Worm (Caenorhabditis elegans) whole organism, young adult: ENCODE measurements around the gene C27C12.4.

Source experiments
- F33H1.4 ChIP-seq: fragments of 200-800 bp; sonication (Bioruptor generic); IDR thresholded peaks from 2 replicates; pipeline ENCODE4 v1.3.6; 2022; ENCODE audit warnings: missing genetic modification reagents, missing genetic modification characterization, missing compliant biosample characterization
- aptf-2 ChIP-seq: fragments of 200-800 bp; sonication (Bioruptor generic); conservative IDR thresholded peaks from 2 replicates; pipeline ENCODE4 v1.3.6; 2022; ENCODE audit warnings: missing genetic modification reagents, missing genetic modification characterization, missing compliant biosample characterization
- athp-1 ChIP-seq: sonication (generic microtip); optimal IDR thresholded peaks from 2 replicates; lab custom pipeline; 2017; ENCODE audit warnings: mild to moderate bottlenecking, missing genetic modification characterization, missing compliant biosample characterization
- chd-7 ChIP-seq: sonication (generic microtip); optimal IDR thresholded peaks from 2 replicates; lab custom pipeline; 2016; ENCODE audit warnings: mild to moderate bottlenecking, missing genetic modification characterization, moderate library complexity, missing compliant biosample characterization
- die-1 ChIP-seq: sonication (generic microtip); optimal IDR thresholded peaks from 2 replicates; lab custom pipeline; 2016; ENCODE audit warnings: missing genotype, mild to moderate bottlenecking, missing genetic modification characterization, missing compliant biosample characterization
- ets-4 ChIP-seq: fragments of 200-800 bp; sonication (Bioruptor generic); optimal IDR thresholded peaks from 2 replicates; lab custom pipeline; 2018; ENCODE audit warnings: mild to moderate bottlenecking, missing genetic modification characterization, missing compliant biosample characterization
- hsf-1 ChIP-seq: fragments of 200-800 bp; sonication (Bioruptor generic); IDR thresholded peaks from 2 replicates; pipeline ENCODE4 v1.3.6; 2022; ENCODE audit warnings: missing genetic modification reagents, missing genetic modification characterization, missing compliant biosample characterization
- lin-26 ChIP-seq: fragments of 200-800 bp; sonication (Bioruptor generic); IDR thresholded peaks from 2 replicates; pipeline ENCODE4 v1.3.6; 2022; ENCODE audit warnings: missing genetic modification reagents, missing genetic modification characterization, missing compliant biosample characterization
- lin-35 ChIP-seq, 3 experiments: fragments of 150-350 bp in 2 of 3; sonication (generic microtip) in 1 of 3; optimal IDR thresholded peaks; 2 replicates each; lab custom pipeline; 2014 to 2018; ENCODE audit warnings: missing biosample characterization in 3 of 3, missing genetic modification characterization in 3 of 3, missing genetic modification reagents in 3 of 3
- pha-4 ChIP-seq: fragments of 150-350 bp; sonication (generic microtip); optimal IDR thresholded peaks from 2 replicates; lab custom pipeline; 2014; ENCODE audit warnings: missing biosample characterization, missing genetic modification reagents, missing genetic modification characterization
- somi-1 ChIP-seq: fragments of 200-800 bp; sonication (Bioruptor generic); optimal IDR thresholded peaks from 2 replicates; lab custom pipeline; 2018; ENCODE audit warnings: mild to moderate bottlenecking, missing genetic modification characterization, missing compliant biosample characterization
- tlf-1 ChIP-seq: fragments of 200-800 bp; sonication (Bioruptor generic); optimal IDR thresholded peaks from 2 replicates; lab custom pipeline; 2018; ENCODE audit warnings: mild to moderate bottlenecking, missing genetic modification characterization, missing compliant biosample characterization
- ztf-28 ChIP-seq: fragments of 200-800 bp; sonication (Bioruptor generic); IDR thresholded peaks from 2 replicates; pipeline ENCODE4 v1.3.6; 2022; ENCODE audit warnings: missing genetic modification reagents, missing genetic modification characterization, missing compliant biosample characterization

DNA sequence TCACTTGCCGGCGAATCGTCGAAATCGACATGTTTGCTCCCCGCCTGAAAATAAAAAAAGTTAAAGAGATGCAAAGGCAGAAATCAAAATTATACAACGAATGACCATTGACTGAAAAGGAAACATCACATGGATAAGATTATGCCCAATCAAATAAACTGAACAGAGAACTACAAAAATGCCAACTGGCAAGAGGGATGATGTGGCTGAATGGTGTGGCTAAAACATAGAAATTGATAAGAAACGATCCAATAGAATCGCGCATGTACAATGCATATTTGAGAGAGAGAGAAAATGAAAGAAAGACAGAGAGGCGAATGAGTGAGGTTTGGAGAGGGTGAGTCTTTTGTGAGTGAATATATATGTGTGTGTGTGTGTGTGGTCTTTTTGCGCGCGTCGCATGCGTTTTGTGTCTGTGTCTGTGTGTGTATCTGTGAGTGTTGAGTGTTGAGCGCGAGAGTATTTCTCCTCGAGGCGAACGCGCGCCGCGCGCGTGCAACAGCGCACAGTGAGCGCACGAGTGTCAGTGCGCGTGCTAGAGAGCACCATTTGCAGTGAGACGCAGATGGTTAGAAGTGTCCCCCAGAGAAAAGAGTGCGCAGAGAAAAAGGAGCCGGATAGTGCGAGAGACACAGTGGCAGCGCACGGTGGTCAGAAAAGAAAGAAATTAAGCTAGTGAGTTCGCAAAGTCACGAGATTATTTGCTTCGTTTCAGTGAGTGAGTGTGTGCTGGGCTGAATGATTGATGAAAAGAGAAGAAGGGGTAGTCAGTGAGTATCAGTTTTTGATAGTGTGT is 35.2 kb upstream of the C27C12.4 start, which contains the start of gene epn-1:
- TF ChIP-seq somi-1 (GFP tag; lab: Kevin White, UChicago) (peak; percentile 98), tlf-1 (GFP tag; lab: Kevin White, UChicago) (peak; percentile 92), hsf-1 (0 out of 2 replicates have a peak, but pooled peaks have one; percentile 55), lin-26 (GFP tag; lab: Robert Waterston, UW) (peak; percentile 85), F33H1.4 (peak; percentile 29), die-1 (peak; percentile 60), pha-4 (tag; lab: Kevin White, UChicago) (peak; percentile 4), ets-4 (GFP tag; lab: Kevin White, UChicago) (peak; percentile 95), aptf-2 (GFP tag; lab: Robert Waterston, UW) (peak; percentile 35), ztf-28 (no peak), lin-35 (GFP tag; optimal IDR thresholded peaks at IDR 0.05; lab: Kevin White, UChicago) (peak in 1 of 3 experiments; percentile 90), athp-1 (tag; lab: Kevin White, UChicago) (peak; percentile 96), chd-7 (tag; lab: Kevin White, UChicago) (peak; percentile 99)
